Worm (Caenorhabditis elegans) whole organism, L2 larva: ENCODE results near the gene lgc-14.

Experiments used
- R02D3.7 ChIP-seq: fragments of 150-350 bp; optimal IDR thresholded peaks from 2 replicates; lab custom pipeline; 2014; ENCODE audit warnings: missing biosample characterization, missing genetic modification characterization
- aly-2 ChIP-seq: fragments of 150-350 bp; optimal IDR thresholded peaks from 2 replicates; lab custom pipeline; 2014; ENCODE audit warnings: missing biosample characterization, missing genetic modification characterization
- ceh-82 ChIP-seq: fragments of 150-350 bp; optimal IDR thresholded peaks from 2 replicates; lab custom pipeline; 2014; ENCODE audit warnings: missing biosample characterization, missing genetic modification characterization
- fos-1 ChIP-seq: fragments of 150-350 bp; optimal IDR thresholded peaks from 2 replicates; lab custom pipeline; 2014; ENCODE audit warnings: missing biosample characterization, missing genetic modification characterization
- unc-62 ChIP-seq: fragments of 150-350 bp; optimal IDR thresholded peaks from 2 replicates; lab custom pipeline; 2014; ENCODE audit warnings: missing biosample characterization, missing genetic modification reagents, missing genetic modification characterization
- ztf-11 ChIP-seq: sonication (generic microtip); optimal IDR thresholded peaks from 2 replicates; lab custom pipeline; 2017; ENCODE audit warnings: missing biosample characterization, missing genetic modification characterization

DNA sequence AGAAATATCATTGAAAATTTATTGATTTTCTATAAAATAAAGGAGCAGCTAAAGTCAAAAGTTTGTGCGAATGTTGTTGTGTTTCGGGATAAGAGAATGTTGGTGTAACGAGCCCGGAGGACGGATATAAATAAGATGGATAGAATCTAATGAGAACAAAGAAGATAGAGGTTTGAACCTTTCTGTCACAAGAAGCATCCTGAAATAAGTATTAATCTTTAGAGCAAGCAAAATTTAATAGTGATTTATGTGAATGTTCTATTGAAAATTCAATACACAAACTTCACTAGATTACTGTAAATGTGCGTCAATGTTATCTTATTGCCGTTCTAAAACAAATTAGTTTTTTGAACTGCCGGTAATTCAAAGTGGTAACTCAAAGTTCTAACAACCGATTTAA, 7.6 kb upstream of the lgc-14 start, which contains the start of gene W03G11.3:
- no peak for TF ChIP-seq ztf-11 (tag; lab: Kevin White, UChicago)
- TF ChIP-seq R02D3.7 (tag; lab: Kevin White, UChicago): no peak
- no peak for TF ChIP-seq aly-2
- no peak for TF ChIP-seq fos-1 (tag; lab: Kevin White, UChicago)
- no peak for TF ChIP-seq unc-62
- TF ChIP-seq ceh-82 (tag; lab: Kevin White, UChicago): no peak
